Worm (Caenorhabditis elegans) whole organism, mixed stage, embryonic: Measurements from ENCODE around the gene sra-31.

Experiments used
- mab-5 ChIP-seq: fragments of 150-350 bp; optimal IDR thresholded peaks from 2 replicates; lab custom pipeline; 2014; ENCODE audit warnings: missing biosample characterization, missing genetic modification characterization
- sptf-1 ChIP-seq: sonication (generic microtip); optimal IDR thresholded peaks from 2 replicates; lab custom pipeline; 2017; ENCODE audit warnings: mild to moderate bottlenecking, missing genetic modification characterization, moderate library complexity, missing compliant biosample characterization

ce11 chrII:6582758-6583157 is 4.5 kb upstream of the sra-31 start, which contains the start of gene C56C10.4:
- TF ChIP-seq sptf-1: no peak
- TF ChIP-seq mab-5: no peak
